Worm (Caenorhabditis elegans) whole organism, young adult: Measurements from ENCODE around the gene zig-8.

ENCODE experiments used
- B0035.1 ChIP-seq: sonication (generic microtip); optimal IDR thresholded peaks from 2 replicates; lab custom pipeline; 2016; ENCODE audit warnings: missing genetic modification characterization, mild to moderate bottlenecking, missing compliant biosample characterization, missing genotype, missing genetic modification reagents
- B0261.1 ChIP-seq: sonication (generic microtip); optimal IDR thresholded peaks from 2 replicates; lab custom pipeline; 2016; ENCODE audit warnings: mild to moderate bottlenecking, missing genetic modification characterization, moderate library complexity, missing compliant biosample characterization
- B0336.3 ChIP-seq: fragments of 200-800 bp; sonication (Bioruptor generic); IDR thresholded peaks from 2 replicates; pipeline ENCODE4 v1.3.6; 2022; ENCODE audit warnings: missing genetic modification characterization, missing compliant biosample characterization
- C17E4.6 ChIP-seq: fragments of 200-800 bp; sonication (Bioruptor generic); IDR thresholded peaks from 2 replicates; pipeline ENCODE4 v1.3.6; 2022; ENCODE audit warnings: missing genetic modification reagents, missing genetic modification characterization, missing compliant biosample characterization
- D2030.7 ChIP-seq: fragments of 200-800 bp; sonication (Bioruptor generic); IDR thresholded peaks from 2 replicates; pipeline ENCODE4 v1.3.6; 2022; ENCODE audit warnings: missing genetic modification reagents, missing genetic modification characterization, missing compliant biosample characterization
- F10E7.11 ChIP-seq: sonication (generic microtip); optimal IDR thresholded peaks from 2 replicates; lab custom pipeline; 2017; ENCODE audit warnings: mild to moderate bottlenecking, missing genetic modification characterization, moderate library complexity, missing compliant biosample characterization
- F33H1.4 ChIP-seq: fragments of 200-800 bp; sonication (Bioruptor generic); IDR thresholded peaks from 2 replicates; pipeline ENCODE4 v1.3.6; 2022; ENCODE audit warnings: missing genetic modification reagents, missing genetic modification characterization, missing compliant biosample characterization
- F49E8.2 ChIP-seq: sonication (generic microtip); optimal IDR thresholded peaks from 3 replicates; lab custom pipeline; 2017; ENCODE audit warnings: missing genetic modification characterization, mild to moderate bottlenecking, missing compliant biosample characterization, antibody characterized with exemption, moderate library complexity; ENCODE audit not compliant: insufficient read depth
- F52B5.7 ChIP-seq: sonication (generic microtip); optimal IDR thresholded peaks from 2 replicates; lab custom pipeline; 2016; ENCODE audit warnings: mild to moderate bottlenecking, missing genetic modification characterization, missing compliant biosample characterization
- F57C9.4 ChIP-seq: sonication (generic microtip); optimal IDR thresholded peaks from 2 replicates; lab custom pipeline; 2017; ENCODE audit warnings: mild to moderate bottlenecking, missing genetic modification characterization, missing compliant biosample characterization
- Y56A3A.18 ChIP-seq: fragments of 200-800 bp; sonication (Bioruptor generic); IDR thresholded peaks from 2 replicates; pipeline ENCODE4 v1.3.6; 2022; ENCODE audit warnings: missing genetic modification reagents, missing genetic modification characterization, missing compliant biosample characterization
- ZK185.1 ChIP-seq: sonication (generic microtip); optimal IDR thresholded peaks from 2 replicates; lab custom pipeline; 2016; ENCODE audit warnings: mild to moderate bottlenecking, missing genetic modification characterization, missing compliant biosample characterization; ENCODE audit not compliant: poor library complexity, severe bottlenecking
- aptf-3 ChIP-seq: fragments of 200-800 bp; sonication (Bioruptor generic); IDR thresholded peaks from 2 replicates; pipeline ENCODE4 v1.3.6; 2022; ENCODE audit warnings: missing genetic modification characterization, missing compliant biosample characterization
- atf-7 ChIP-seq: sonication (generic microtip); optimal IDR thresholded peaks from 2 replicates; lab custom pipeline; 2017; ENCODE audit warnings: mild to moderate bottlenecking, missing genetic modification characterization, missing compliant biosample characterization
- athp-1 ChIP-seq: sonication (generic microtip); optimal IDR thresholded peaks from 2 replicates; lab custom pipeline; 2017; ENCODE audit warnings: mild to moderate bottlenecking, missing genetic modification characterization, missing compliant biosample characterization
- attf-5 ChIP-seq: fragments of 200-800 bp; sonication (Bioruptor generic); optimal IDR thresholded peaks from 2 replicates; lab custom pipeline; 2018; ENCODE audit warnings: mild to moderate bottlenecking, missing genetic modification characterization, missing compliant biosample characterization
- attf-6 ChIP-seq: fragments of 200-800 bp; sonication (Bioruptor generic); IDR thresholded peaks from 2 replicates; pipeline ENCODE4 v1.3.6; 2022; ENCODE audit warnings: missing genetic modification reagents, missing genetic modification characterization, missing compliant biosample characterization
- cebp-1 ChIP-seq, 2 experiments: fragments of 200-800 bp in 1 of 2; sonication (Bioruptor generic) in 1 of 2; sonication (generic microtip) in 1 of 2; IDR thresholded peaks in 1 of 2; optimal IDR thresholded peaks in 1 of 2; 2 replicates each; pipeline versions ENCODE4 v1.3.6 to Lab custom; 2017 to 2022; ENCODE audit warnings: missing compliant biosample characterization in 2 of 2, missing genetic modification characterization in 2 of 2, mild to moderate bottlenecking in 1 of 2, missing genetic modification reagents in 1 of 2, moderate library complexity in 1 of 2
- ceh-27 ChIP-seq: fragments of 200-800 bp; sonication (Bioruptor generic); optimal IDR thresholded peaks from 2 replicates; lab custom pipeline; 2018; ENCODE audit warnings: mild to moderate bottlenecking, missing genetic modification characterization, moderate library complexity, missing compliant biosample characterization
- ceh-91 ChIP-seq: fragments of 200-800 bp; sonication (Bioruptor generic); IDR thresholded peaks from 2 replicates; pipeline ENCODE4 v1.3.6; 2022; ENCODE audit warnings: missing genetic modification reagents, missing genetic modification characterization, missing compliant biosample characterization
- dox-1 ChIP-seq: fragments of 200-800 bp; sonication (Bioruptor generic); IDR thresholded peaks from 2 replicates; pipeline ENCODE4 v1.3.6; 2022; ENCODE audit warnings: missing genetic modification reagents, missing genetic modification characterization, missing compliant biosample characterization
- dpl-1 ChIP-seq: fragments of 150-350 bp; optimal IDR thresholded peaks from 2 replicates; lab custom pipeline; 2014; ENCODE audit warnings: missing biosample characterization, missing genetic modification reagents, missing genetic modification characterization
- efl-1 ChIP-seq: fragments of 150-350 bp; optimal IDR thresholded peaks from 2 replicates; lab custom pipeline; 2014; ENCODE audit warnings: missing biosample characterization, missing genetic modification reagents, missing genetic modification characterization
- fkh-3 ChIP-seq: sonication (generic microtip); optimal IDR thresholded peaks from 2 replicates; lab custom pipeline; 2016; ENCODE audit warnings: mild to moderate bottlenecking, missing genetic modification characterization, missing compliant biosample characterization
- hsf-1 ChIP-seq: fragments of 200-800 bp; sonication (Bioruptor generic); IDR thresholded peaks from 2 replicates; pipeline ENCODE4 v1.3.6; 2022; ENCODE audit warnings: missing genetic modification reagents, missing genetic modification characterization, missing compliant biosample characterization
- lag-1 ChIP-seq: fragments of 200-800 bp; sonication (Bioruptor generic); IDR thresholded peaks from 2 replicates; pipeline ENCODE4 v1.3.6; 2022; ENCODE audit warnings: missing genetic modification reagents, missing genetic modification characterization, missing compliant biosample characterization
- lin-26 ChIP-seq: fragments of 200-800 bp; sonication (Bioruptor generic); IDR thresholded peaks from 2 replicates; pipeline ENCODE4 v1.3.6; 2022; ENCODE audit warnings: missing genetic modification reagents, missing genetic modification characterization, missing compliant biosample characterization
- lin-40 ChIP-seq: sonication (generic microtip); optimal IDR thresholded peaks from 2 replicates; lab custom pipeline; 2016; ENCODE audit warnings: missing genetic modification characterization, mild to moderate bottlenecking, missing compliant biosample characterization, missing genotype, missing genetic modification reagents
- lin-54 ChIP-seq: fragments of 200-800 bp; sonication (Bioruptor generic); optimal IDR thresholded peaks from 2 replicates; lab custom pipeline; 2018; ENCODE audit warnings: mild to moderate bottlenecking, missing genetic modification characterization, missing compliant biosample characterization
- lir-1 ChIP-seq: fragments of 200-800 bp; sonication (Bioruptor generic); conservative IDR thresholded peaks from 2 replicates; pipeline ENCODE4 v1.3.6; 2022; ENCODE audit warnings: missing genetic modification reagents, missing genetic modification characterization, missing compliant biosample characterization
- nfya-1 ChIP-seq: sonication (generic microtip); optimal IDR thresholded peaks from 2 replicates; lab custom pipeline; 2017; ENCODE audit warnings: antibody characterized with exemption, missing compliant biosample characterization, missing genetic modification characterization, borderline replicate concordance; ENCODE audit not compliant: insufficient read depth
- nhr-120 ChIP-seq: fragments of 200-800 bp; sonication (Bioruptor generic); IDR thresholded peaks from 2 replicates; pipeline ENCODE4 v1.3.6; 2022; ENCODE audit warnings: missing genetic modification characterization, missing compliant biosample characterization
- nhr-179 ChIP-seq: sonication (generic microtip); optimal IDR thresholded peaks from 2 replicates; lab custom pipeline; 2016; ENCODE audit warnings: mild to moderate bottlenecking, missing genetic modification characterization, missing compliant biosample characterization
- nhr-27 ChIP-seq: fragments of 200-800 bp; sonication (Bioruptor generic); optimal IDR thresholded peaks from 2 replicates; lab custom pipeline; 2018; ENCODE audit warnings: mild to moderate bottlenecking, missing genetic modification characterization, moderate library complexity, missing compliant biosample characterization
- nhr-90 ChIP-seq: sonication (generic microtip); optimal IDR thresholded peaks from 2 replicates; lab custom pipeline; 2016; ENCODE audit warnings: missing genotype, mild to moderate bottlenecking, missing genetic modification characterization, missing compliant biosample characterization
- rcor-1 ChIP-seq: fragments of 200-800 bp; sonication (Bioruptor generic); IDR thresholded peaks from 2 replicates; pipeline ENCODE4 v1.3.6; 2022; ENCODE audit warnings: missing genetic modification reagents, missing genetic modification characterization, missing compliant biosample characterization
- rpc-1 ChIP-seq, 2 experiments: fragments of 150-350 bp in 1 of 2; sonication (generic microtip) in 1 of 2; optimal IDR thresholded peaks; 2 replicates each; lab custom pipeline; 2014 to 2018; ENCODE audit warnings: missing biosample characterization in 1 of 2, missing genetic modification characterization in 1 of 2, missing genetic modification reagents in 1 of 2, missing genotype in 1 of 2
- snpc-1.1 ChIP-seq: sonication (generic microtip); optimal IDR thresholded peaks from 2 replicates; lab custom pipeline; 2017; ENCODE audit warnings: missing genetic modification characterization, mild to moderate bottlenecking, missing compliant biosample characterization, antibody characterized with exemption, moderate library complexity, missing genotype, missing genetic modification reagents; ENCODE audit not compliant: insufficient read depth
- snpc-1.3 ChIP-seq: sonication (generic microtip); optimal IDR thresholded peaks from 2 replicates; lab custom pipeline; 2017; ENCODE audit warnings: missing genetic modification characterization, mild to moderate bottlenecking, missing compliant biosample characterization, antibody characterized with exemption, moderate library complexity, missing genotype, missing genetic modification reagents; ENCODE audit not compliant: insufficient read depth
- snpc-3.4 ChIP-seq: sonication (generic microtip); optimal IDR thresholded peaks from 2 replicates; lab custom pipeline; 2017; ENCODE audit warnings: missing genetic modification characterization, mild to moderate bottlenecking, missing compliant biosample characterization, antibody characterized with exemption, moderate library complexity, missing genotype, missing genetic modification reagents
- snpc-4 ChIP-seq, 5 experiments: fragments of 150-350 bp in 1 of 5; sonication (generic microtip) in 4 of 5; optimal IDR thresholded peaks; 2 replicates each; lab custom pipeline; 2014 to 2018; ENCODE audit warnings: missing genetic modification characterization in 5 of 5, missing biosample characterization in 3 of 5, antibody characterized with exemption in 2 of 5, mild to moderate bottlenecking in 2 of 5, missing compliant biosample characterization in 2 of 5, missing genotype in 2 of 5, moderate library complexity in 2 of 5, missing genetic modification reagents in 1 of 5
- tlf-1 ChIP-seq: fragments of 200-800 bp; sonication (Bioruptor generic); optimal IDR thresholded peaks from 2 replicates; lab custom pipeline; 2018; ENCODE audit warnings: mild to moderate bottlenecking, missing genetic modification characterization, missing compliant biosample characterization
- xnd-1 ChIP-seq: sonication (generic microtip); optimal IDR thresholded peaks from 2 replicates; lab custom pipeline; 2016; ENCODE audit warnings: missing genotype, missing genetic modification reagents, missing genetic modification characterization, missing compliant biosample characterization
- ztf-18 ChIP-seq: sonication (generic microtip); optimal IDR thresholded peaks from 2 replicates; lab custom pipeline; 2016; ENCODE audit warnings: missing genotype, mild to moderate bottlenecking, missing genetic modification characterization, missing compliant biosample characterization
- ztf-28 ChIP-seq: fragments of 200-800 bp; sonication (Bioruptor generic); IDR thresholded peaks from 2 replicates; pipeline ENCODE4 v1.3.6; 2022; ENCODE audit warnings: missing genetic modification reagents, missing genetic modification characterization, missing compliant biosample characterization

zig-8 gene

DNA sequence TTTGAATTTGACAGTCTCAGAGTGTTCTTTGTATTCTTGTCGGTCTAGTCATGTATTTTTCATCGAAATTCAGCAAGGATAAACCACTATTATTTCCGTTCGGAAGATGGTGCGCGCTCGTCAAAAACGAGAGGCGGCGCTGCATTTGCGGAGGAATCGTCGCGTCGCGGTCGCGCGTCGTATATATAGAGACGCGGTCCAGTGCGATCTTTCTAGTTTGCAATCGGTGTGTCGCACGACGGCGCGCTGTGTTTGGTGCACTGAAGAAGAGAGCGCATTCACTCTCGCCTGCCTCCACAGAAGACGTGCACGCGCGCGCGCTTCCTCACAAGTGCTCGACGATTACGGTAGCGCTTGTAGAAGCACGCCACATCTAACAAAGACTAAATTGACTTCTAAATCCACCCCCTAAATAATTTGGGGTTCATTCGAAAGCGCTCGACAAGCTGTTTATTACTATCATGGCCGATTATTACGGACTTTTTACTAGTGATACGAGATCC lies 49.0 kb upstream of the zig-8 start, which contains the start of gene Y39E4B.6 (continued):
- peak; percentile 69 for TF ChIP-seq ztf-18 (tag; lab: Kevin White, UChicago)
- TF ChIP-seq efl-1 (GFP tag; lab: Kevin White, UChicago), result no peak
- TF ChIP-seq B0336.3 (GFP tag; lab: Robert Waterston, UW), result peak; percentile 93
- no peak for TF ChIP-seq attf-6 (GFP tag; lab: Robert Waterston, UW)
- TF ChIP-seq dpl-1, result no peak
- peak; percentile 94 for TF ChIP-seq F52B5.7 (tag; lab: Kevin White, UChicago)
- TF ChIP-seq aptf-3 (GFP tag; lab: Robert Waterston, UW), result no peak
- TF ChIP-seq cebp-1 (GFP tag; IDR thresholded peaks at IDR 0.05; lab: Robert Waterston, UW), result peak; percentile 81; the same call in 1 of the 2 replicates
- peak; percentile 95 for TF ChIP-seq cebp-1 (tag; optimal IDR thresholded peaks at IDR 0.05; lab: Kevin White, UChicago)
- TF ChIP-seq tlf-1 (GFP tag; lab: Kevin White, UChicago), result peak; percentile 84
- peak; percentile 2 for TF ChIP-seq rpc-1 (optimal IDR thresholded peaks at IDR 0.05; lab: Kevin White, UChicago)
- TF ChIP-seq rpc-1 (tag; optimal IDR thresholded peaks at IDR 0.05; lab: Kevin White, UChicago), result no peak
- TF ChIP-seq attf-5, result peak; percentile 98
- TF ChIP-seq fkh-3 (tag; lab: Kevin White, UChicago), result no peak
- 0 out of 2 replicates have a peak, but pooled peaks have one; percentile 55 for TF ChIP-seq hsf-1 (GFP tag; lab: Robert Waterston, UW)
- TF ChIP-seq lir-1 (GFP tag; lab: Robert Waterston, UW), result peak; percentile 95
- no peak for TF ChIP-seq nhr-179
- TF ChIP-seq ceh-91 (GFP tag; lab: Robert Waterston, UW), result 0 out of 2 replicates have a peak, but pooled peaks have one; percentile 34
- TF ChIP-seq Y56A3A.18 (GFP tag; lab: Robert Waterston, UW), result no peak
- TF ChIP-seq athp-1 (tag; lab: Kevin White, UChicago), result peak; percentile 98
- TF ChIP-seq B0035.1 (tag; lab: Kevin White, UChicago), result peak; percentile 73
- no peak for TF ChIP-seq lag-1 (GFP tag; lab: Robert Waterston, UW)
- TF ChIP-seq ztf-28 (GFP tag; lab: Robert Waterston, UW), result no peak
- TF ChIP-seq xnd-1, result no peak
- peak; percentile 98 for TF ChIP-seq ceh-27 (GFP tag; lab: Kevin White, UChicago)
- no peak for TF ChIP-seq nhr-120 (GFP tag; lab: Robert Waterston, UW)
- peak; percentile 97 for TF ChIP-seq lin-40 (tag; lab: Kevin White, UChicago)
- TF ChIP-seq atf-7 (tag; lab: Kevin White, UChicago), result peak; percentile 89
- no peak for TF ChIP-seq D2030.7 (GFP tag; lab: Robert Waterston, UW)
- peak; percentile 89 for TF ChIP-seq lin-26 (GFP tag; lab: Robert Waterston, UW)
- peak; percentile 31 for TF ChIP-seq B0261.1 (tag; lab: Kevin White, UChicago)
- TF ChIP-seq nfya-1, result no peak
- peak; percentile 76 for TF ChIP-seq rcor-1 (GFP tag; lab: Robert Waterston, UW)
- TF ChIP-seq snpc-1.1 (tag; lab: Kevin White, UChicago), result no peak
- TF ChIP-seq lin-54 (GFP tag; lab: Kevin White, UChicago), result peak; percentile 82
- peak; percentile 85 for TF ChIP-seq nhr-90 (tag; lab: Kevin White, UChicago)
- no peak for TF ChIP-seq F49E8.2 (tag; lab: Kevin White, UChicago)
- peak; percentile 10 for TF ChIP-seq F10E7.11
- TF ChIP-seq C17E4.6 (GFP tag; lab: Robert Waterston, UW), result peak; percentile 78
- peak; percentile 23 for TF ChIP-seq snpc-4 (GFP tag; optimal IDR thresholded peaks at IDR 0.05; lab: Kevin White, UChicago)
- peak in 3 of 4 experiments; percentile 74 to 85 (median 85) for TF ChIP-seq snpc-4 (tag; optimal IDR thresholded peaks at IDR 0.05; lab: Kevin White, UChicago)
- TF ChIP-seq snpc-1.3, result no peak
- no peak for TF ChIP-seq snpc-3.4 (tag; lab: Kevin White, UChicago)
- peak; percentile 27 for TF ChIP-seq F57C9.4
- peak; percentile 92 for TF ChIP-seq dox-1 (GFP tag; lab: Robert Waterston, UW)
- peak; percentile 34; the same call in 1 of the 2 replicates for TF ChIP-seq F33H1.4 (GFP tag; lab: Robert Waterston, UW)
- TF ChIP-seq ZK185.1 (tag; lab: Kevin White, UChicago), result peak; percentile 86
- TF ChIP-seq nhr-27 (tag; lab: Kevin White, UChicago), result peak; percentile 29
